Fruit fly (Drosophila melanogaster) S2 (cell line): ENCODE data around the gene nAChRbeta1.

Experiments used
- CG8478 ChIP-seq: fragments of >200 bp; optimal IDR thresholded peaks from 2 replicates; lab custom pipeline; 2018
- CTCF ChIP-seq, 2 experiments: fragments of >200 bp; optimal IDR thresholded peaks; 2 replicates each; lab custom pipeline; 2018

The nAChRbeta1 gene

DNA sequence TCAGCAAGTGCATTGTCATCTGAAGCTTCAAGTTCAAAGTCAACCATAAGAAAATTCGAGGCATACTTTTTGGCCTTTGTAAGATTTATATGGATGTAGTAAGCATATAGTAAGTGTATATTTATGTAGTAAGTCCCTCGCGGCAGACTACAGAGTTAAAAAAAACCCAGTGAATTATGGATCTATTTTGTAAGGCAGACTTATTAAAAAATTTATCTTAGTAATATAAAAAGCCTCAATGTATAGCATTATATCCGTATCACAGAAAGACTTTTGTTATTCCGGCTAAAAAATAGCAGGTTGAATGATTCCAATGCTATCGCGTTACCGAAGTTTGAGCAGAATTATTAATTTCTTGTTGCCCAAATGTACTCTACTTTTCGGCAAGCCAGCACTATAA is 55.5 kb downstream of the nAChRbeta1 start:
- TF ChIP-seq CG8478 (lab: Kevin White, UChicago) (no peak), CTCF (optimal IDR thresholded peaks at IDR 0.05; lab: Kevin White, UChicago) (no peak)
